Worm (Caenorhabditis elegans) whole organism, early embryonic: Measurements from ENCODE around the gene M05D6.1.

Experiments used
- ceh-36 ChIP-seq: sonication (generic microtip); optimal IDR thresholded peaks from 2 replicates; lab custom pipeline; 2016; ENCODE audit warnings: missing genetic modification characterization, inconsistent platforms, missing compliant biosample characterization
- ets-7 ChIP-seq: sonication (generic microtip); optimal IDR thresholded peaks from 2 replicates; lab custom pipeline; 2016; ENCODE audit warnings: missing genotype, missing genetic modification characterization, missing compliant biosample characterization
- pes-1 ChIP-seq: fragments of 200-800 bp; sonication (Bioruptor generic); IDR thresholded peaks from 2 replicates; pipeline ENCODE4 v1.3.6; 2022; ENCODE audit warnings: missing genetic modification reagents, missing genetic modification characterization, missing compliant biosample characterization
- tbx-11 ChIP-seq: fragments of 200-800 bp; sonication (Bioruptor generic); IDR thresholded peaks from 2 replicates; pipeline ENCODE4 v1.3.6; 2022; ENCODE audit warnings: missing genetic modification characterization, missing compliant biosample characterization

DNA sequence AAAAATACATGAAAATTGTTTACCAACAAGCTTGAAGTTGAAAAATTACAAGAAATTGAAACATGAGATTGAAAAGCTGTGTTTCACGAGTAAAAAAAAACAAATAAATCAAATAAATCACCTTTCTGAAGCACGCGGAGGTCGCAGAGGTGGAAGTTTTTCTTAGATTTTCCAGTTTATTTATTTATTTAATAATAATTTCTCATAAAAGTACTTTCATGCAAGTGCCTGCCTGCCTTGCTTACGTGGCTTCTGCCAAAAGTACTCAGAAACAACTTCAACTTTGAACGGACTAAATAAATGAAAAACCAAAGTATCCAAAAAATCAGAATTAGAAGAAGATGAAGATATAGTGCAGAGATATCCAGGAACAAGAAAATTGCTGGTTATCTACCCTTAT is 43.3 kb downstream of the M05D6.1 start, which contains the start of gene acp-2:
- TF ChIP-seq ets-7 (no peak), tbx-11 (GFP tag; lab: Robert Waterston, UW) (no peak), ceh-36 (tag; lab: Kevin White, UChicago) (no peak), pes-1 (no peak)
